Worm (Caenorhabditis elegans) whole organism, mixed stage, embryonic: ENCODE measurements around the gene H08J19.1.

Experiments used
- M03D4.4 ChIP-seq: sonication (generic microtip); optimal IDR thresholded peaks from 2 replicates; lab custom pipeline; 2017; ENCODE audit warnings: mild to moderate bottlenecking, missing genetic modification characterization, missing compliant biosample characterization
- bed-3 ChIP-seq: fragments of 200-800 bp; sonication (Bioruptor generic); optimal IDR thresholded peaks from 3 replicates; lab custom pipeline; 2018; ENCODE audit warnings: mild to moderate bottlenecking, missing genetic modification characterization, moderate library complexity, missing compliant biosample characterization
- blmp-1 ChIP-seq: fragments of 150-350 bp; optimal IDR thresholded peaks from 2 replicates; lab custom pipeline; 2014; ENCODE audit warnings: missing biosample characterization, missing genetic modification characterization
- ceh-39 ChIP-seq: fragments of 150-350 bp; optimal IDR thresholded peaks from 2 replicates; lab custom pipeline; 2014; ENCODE audit warnings: missing biosample characterization, missing genetic modification characterization
- ceh-43 ChIP-seq: fragments of 200-800 bp; sonication (Bioruptor generic); optimal IDR thresholded peaks from 2 replicates; lab custom pipeline; 2018; ENCODE audit warnings: mild to moderate bottlenecking, missing genetic modification characterization, moderate library complexity, missing compliant biosample characterization
- ceh-83 ChIP-seq: fragments of 200-800 bp; sonication (Bioruptor generic); optimal IDR thresholded peaks from 2 replicates; lab custom pipeline; 2018; ENCODE audit warnings: mild to moderate bottlenecking, missing genetic modification characterization, missing compliant biosample characterization
- ces-1 ChIP-seq: fragments of 150-350 bp; optimal IDR thresholded peaks from 2 replicates; lab custom pipeline; 2014; ENCODE audit warnings: missing biosample characterization, missing genetic modification reagents, missing genetic modification characterization
- cnd-1 ChIP-seq: fragments of 200-800 bp; sonication (Bioruptor generic); optimal IDR thresholded peaks from 2 replicates; lab custom pipeline; 2018; ENCODE audit warnings: mild to moderate bottlenecking, missing genetic modification characterization, missing compliant biosample characterization
- drap-1 ChIP-seq: fragments of 200-800 bp; sonication (Bioruptor generic); optimal IDR thresholded peaks from 3 replicates; lab custom pipeline; 2018; ENCODE audit warnings: mild to moderate bottlenecking, missing genetic modification characterization, missing compliant biosample characterization
- elt-1 ChIP-seq: sonication (generic microtip); optimal IDR thresholded peaks from 2 replicates; lab custom pipeline; 2017; ENCODE audit warnings: missing genetic modification characterization, mild to moderate bottlenecking, missing compliant biosample characterization, antibody characterized with exemption, moderate library complexity, borderline replicate concordance; ENCODE audit not compliant: insufficient read depth
- elt-3 ChIP-seq: fragments of 150-350 bp; optimal IDR thresholded peaks from 2 replicates; lab custom pipeline; 2014; ENCODE audit warnings: missing biosample characterization, missing genetic modification characterization
- flh-1 ChIP-seq: fragments of 200-800 bp; sonication (Bioruptor generic); optimal IDR thresholded peaks from 2 replicates; lab custom pipeline; 2018; ENCODE audit warnings: mild to moderate bottlenecking, missing genetic modification characterization, moderate library complexity, missing compliant biosample characterization
- ham-2 ChIP-seq: fragments of 200-800 bp; sonication (Bioruptor generic); optimal IDR thresholded peaks from 2 replicates; lab custom pipeline; 2018; ENCODE audit warnings: mild to moderate bottlenecking, missing genetic modification characterization, missing compliant biosample characterization
- hlh-1 ChIP-seq: fragments of 150-350 bp; optimal IDR thresholded peaks from 2 replicates; lab custom pipeline; 2014; ENCODE audit warnings: missing biosample characterization, missing genetic modification reagents, missing genetic modification characterization
- lin-13 ChIP-seq: fragments of 150-350 bp; optimal IDR thresholded peaks from 2 replicates; lab custom pipeline; 2014; ENCODE audit warnings: missing biosample characterization, missing genetic modification characterization
- lin-32 ChIP-seq: fragments of 200-800 bp; sonication (Bioruptor generic); optimal IDR thresholded peaks from 2 replicates; lab custom pipeline; 2018; ENCODE audit warnings: mild to moderate bottlenecking, missing genetic modification characterization, missing compliant biosample characterization
- lsy-2 ChIP-seq: fragments of 150-350 bp; optimal IDR thresholded peaks from 2 replicates; lab custom pipeline; 2014; ENCODE audit warnings: missing biosample characterization, missing genetic modification characterization
- mab-5 ChIP-seq: fragments of 150-350 bp; optimal IDR thresholded peaks from 2 replicates; lab custom pipeline; 2014; ENCODE audit warnings: missing biosample characterization, missing genetic modification characterization
- mep-1 ChIP-seq: fragments of 150-350 bp; optimal IDR thresholded peaks from 2 replicates; lab custom pipeline; 2017; ENCODE audit warnings: missing biosample characterization, missing genetic modification reagents, missing genetic modification characterization, inconsistent platforms
- mls-2 ChIP-seq: sonication (generic microtip); optimal IDR thresholded peaks from 2 replicates; lab custom pipeline; 2016; ENCODE audit warnings: mild to moderate bottlenecking, missing genetic modification characterization, moderate library complexity, missing compliant biosample characterization
- nhr-12 ChIP-seq: fragments of 150-350 bp; optimal IDR thresholded peaks from 2 replicates; lab custom pipeline; 2014; ENCODE audit warnings: missing biosample characterization, missing genetic modification characterization
- nhr-2 ChIP-seq: fragments of 150-350 bp; optimal IDR thresholded peaks from 2 replicates; lab custom pipeline; 2014; ENCODE audit warnings: missing biosample characterization, missing genetic modification characterization
- nhr-237 ChIP-seq: fragments of 150-350 bp; optimal IDR thresholded peaks from 2 replicates; lab custom pipeline; 2014; ENCODE audit warnings: missing biosample characterization, missing genetic modification characterization
- nhr-28 ChIP-seq: fragments of 150-350 bp; optimal IDR thresholded peaks from 2 replicates; lab custom pipeline; 2014; ENCODE audit warnings: missing biosample characterization, missing genetic modification characterization
- nhr-76 ChIP-seq: sonication (generic microtip); optimal IDR thresholded peaks from 2 replicates; lab custom pipeline; 2017; ENCODE audit warnings: missing biosample characterization, missing genetic modification characterization
- pha-4 ChIP-seq: fragments of 150-350 bp; optimal IDR thresholded peaks from 2 replicates; lab custom pipeline; 2018; ENCODE audit warnings: missing biosample characterization, missing genetic modification reagents, missing genetic modification characterization
- sem-2 ChIP-seq: fragments of 200-800 bp; sonication (Bioruptor generic); optimal IDR thresholded peaks from 2 replicates; lab custom pipeline; 2018; ENCODE audit warnings: mild to moderate bottlenecking, missing genetic modification characterization, missing compliant biosample characterization
- snpc-4 ChIP-seq: fragments of 150-350 bp; optimal IDR thresholded peaks from 2 replicates; lab custom pipeline; 2014; ENCODE audit warnings: missing biosample characterization, missing genetic modification characterization
- sptf-1 ChIP-seq: sonication (generic microtip); optimal IDR thresholded peaks from 2 replicates; lab custom pipeline; 2017; ENCODE audit warnings: mild to moderate bottlenecking, missing genetic modification characterization, moderate library complexity, missing compliant biosample characterization
- tbx-8 ChIP-seq: fragments of 200-800 bp; sonication (Bioruptor generic); optimal IDR thresholded peaks from 2 replicates; lab custom pipeline; 2018; ENCODE audit warnings: mild to moderate bottlenecking, missing genetic modification characterization, moderate library complexity, missing compliant biosample characterization
- unc-120 ChIP-seq: sonication (generic microtip); optimal IDR thresholded peaks from 2 replicates; lab custom pipeline; 2017; ENCODE audit warnings: missing genetic modification characterization, missing compliant biosample characterization; ENCODE audit not compliant: poor library complexity, severe bottlenecking
- unc-39 ChIP-seq: fragments of 150-350 bp; optimal IDR thresholded peaks from 2 replicates; lab custom pipeline; 2014; ENCODE audit warnings: missing biosample characterization, missing genetic modification characterization
- unc-62 ChIP-seq: fragments of 150-350 bp; optimal IDR thresholded peaks from 2 replicates; lab custom pipeline; 2014; ENCODE audit warnings: missing biosample characterization, missing genetic modification reagents, missing genetic modification characterization
- zip-8 ChIP-seq: fragments of 150-350 bp; optimal IDR thresholded peaks from 2 replicates; lab custom pipeline; 2014; ENCODE audit warnings: missing biosample characterization, missing genetic modification characterization
- ztf-11 ChIP-seq: fragments of 150-350 bp; optimal IDR thresholded peaks from 2 replicates; lab custom pipeline; 2014; ENCODE audit warnings: missing biosample characterization, missing genetic modification characterization

Gene H08J19.1

ce11 chrX:15606585-15607276 is 36.0 kb upstream of the H08J19.1 start, which contains the start of gene rab-14:
Gene rab-14 (minus strand): TSS chrX:15606635.
- TF ChIP-seq lin-13 (tag; lab: Kevin White, UChicago): peak; percentile 67
- no peak for TF ChIP-seq bed-3 (GFP tag; lab: Kevin White, UChicago)
- no peak for TF ChIP-seq ztf-11 (tag; lab: Kevin White, UChicago)
- TF ChIP-seq blmp-1: peak; percentile 30
- no peak for TF ChIP-seq nhr-2 (tag; lab: Kevin White, UChicago)
- no peak for TF ChIP-seq unc-39 (tag; lab: Kevin White, UChicago)
- no peak for TF ChIP-seq unc-62 (GFP tag; lab: Kevin White, UChicago)
- peak; percentile 51 for TF ChIP-seq mls-2 (tag; lab: Kevin White, UChicago)
- TF ChIP-seq mab-5 (tag; lab: Kevin White, UChicago): no peak
- TF ChIP-seq nhr-12 (tag; lab: Kevin White, UChicago): no peak
- TF ChIP-seq unc-120 (tag; lab: Kevin White, UChicago): peak; percentile 69
- no peak for TF ChIP-seq ceh-83
- no peak for TF ChIP-seq nhr-28 (tag; lab: Kevin White, UChicago)
- TF ChIP-seq sptf-1 (tag; lab: Kevin White, UChicago): no peak
- no peak for TF ChIP-seq elt-1 (tag; lab: Kevin White, UChicago)
- TF ChIP-seq cnd-1 (tag; lab: Kevin White, UChicago): peak; percentile 55
- TF ChIP-seq ceh-39 (tag; lab: Kevin White, UChicago): peak; percentile 98
- no peak for TF ChIP-seq elt-3 (tag; lab: Kevin White, UChicago)
- TF ChIP-seq M03D4.4 (tag; lab: Kevin White, UChicago): peak; percentile 44
- TF ChIP-seq ham-2 (GFP tag; lab: Kevin White, UChicago): no peak
- TF ChIP-seq lin-32 (GFP tag; lab: Kevin White, UChicago): no peak
- TF ChIP-seq ceh-43 (GFP tag; lab: Kevin White, UChicago): no peak
- no peak for TF ChIP-seq nhr-237 (tag; lab: Kevin White, UChicago)
- TF ChIP-seq lsy-2: peak; percentile 14
- no peak for TF ChIP-seq sem-2 (GFP tag; lab: Kevin White, UChicago)
- peak; percentile 46 for TF ChIP-seq drap-1 (GFP tag; lab: Kevin White, UChicago)
- no peak for TF ChIP-seq zip-8 (tag; lab: Kevin White, UChicago)
- TF ChIP-seq nhr-76 (tag; lab: Kevin White, UChicago): no peak
- TF ChIP-seq ces-1: peak; percentile 47
- TF ChIP-seq snpc-4 (tag; lab: Kevin White, UChicago): no peak
- TF ChIP-seq pha-4: peak; percentile 79
- peak; percentile 70 for TF ChIP-seq mep-1 (tag; lab: Kevin White, UChicago)
- peak; percentile 44 for TF ChIP-seq hlh-1 (tag; lab: Kevin White, UChicago)
- no peak for TF ChIP-seq flh-1 (GFP tag; lab: Kevin White, UChicago)
- no peak for TF ChIP-seq tbx-8 (GFP tag; lab: Kevin White, UChicago)

ce11 chrX:15607498-15608019 is 35.2 kb upstream of the H08J19.1 start, which contains the start of gene nipi-3:
Gene nipi-3 (plus strand): TSS chrX:15607969.
- TF ChIP-seq elt-3 (tag; lab: Kevin White, UChicago) (peak; percentile 87), lin-13 (tag; lab: Kevin White, UChicago) (no peak), hlh-1 (tag; lab: Kevin White, UChicago) (peak; percentile 41), unc-120 (tag; lab: Kevin White, UChicago) (no peak), nhr-28 (tag; lab: Kevin White, UChicago) (peak; percentile 64), mab-5 (tag; lab: Kevin White, UChicago) (no peak), ceh-43 (GFP tag; lab: Kevin White, UChicago) (no peak), ces-1 (peak; percentile 5), pha-4 (peak; percentile 64), sem-2 (GFP tag; lab: Kevin White, UChicago) (no peak), ceh-39 (tag; lab: Kevin White, UChicago) (no peak), elt-1 (tag; lab: Kevin White, UChicago) (peak; percentile 23), nhr-237 (tag; lab: Kevin White, UChicago) (peak; percentile 96), lsy-2 (peak; percentile 25), unc-62 (GFP tag; lab: Kevin White, UChicago) (peak; percentile 88)
